Worm (Caenorhabditis elegans) whole organism, early embryonic: Measurements from ENCODE around the gene fut-1.

Experiments used
- B0310.2 ChIP-seq: sonication (generic microtip); optimal IDR thresholded peaks from 2 replicates; lab custom pipeline; 2016; ENCODE audit warnings: mild to moderate bottlenecking, missing genetic modification characterization, missing compliant biosample characterization
- F13C5.2 ChIP-seq: sonication (generic microtip); optimal IDR thresholded peaks from 2 replicates; lab custom pipeline; 2017; ENCODE audit warnings: mild to moderate bottlenecking, missing genetic modification characterization, inconsistent platforms, missing compliant biosample characterization
- aly-1 ChIP-seq: sonication (generic microtip); optimal IDR thresholded peaks from 2 replicates; lab custom pipeline; 2016; ENCODE audit warnings: missing genetic modification characterization, missing compliant biosample characterization
- ama-1 ChIP-seq: fragments of 150-350 bp; optimal IDR thresholded peaks from 2 replicates; lab custom pipeline; 2014
- ceh-13 ChIP-seq: fragments of 200-800 bp; sonication (Bioruptor generic); optimal IDR thresholded peaks from 2 replicates; lab custom pipeline; 2018; ENCODE audit warnings: mild to moderate bottlenecking, missing genetic modification characterization, missing compliant biosample characterization
- ceh-36 ChIP-seq: sonication (generic microtip); optimal IDR thresholded peaks from 2 replicates; lab custom pipeline; 2016; ENCODE audit warnings: missing genetic modification characterization, inconsistent platforms, missing compliant biosample characterization
- ets-7 ChIP-seq: sonication (generic microtip); optimal IDR thresholded peaks from 2 replicates; lab custom pipeline; 2016; ENCODE audit warnings: missing genotype, missing genetic modification characterization, missing compliant biosample characterization
- flt-1 ChIP-seq: fragments of 200-800 bp; sonication (Bioruptor generic); IDR thresholded peaks from 2 replicates; pipeline ENCODE4 v1.3.6; 2022; ENCODE audit warnings: missing genetic modification characterization, missing compliant biosample characterization
- hmbx-1 ChIP-seq: sonication (generic microtip); optimal IDR thresholded peaks from 2 replicates; lab custom pipeline; 2016; ENCODE audit warnings: mild to moderate bottlenecking, missing genetic modification characterization, missing compliant biosample characterization
- hmg-4 ChIP-seq: fragments of 200-800 bp; sonication (Bioruptor generic); optimal IDR thresholded peaks from 2 replicates; lab custom pipeline; 2018; ENCODE audit warnings: mild to moderate bottlenecking, missing genetic modification characterization, missing compliant biosample characterization
- hnd-1 ChIP-seq: sonication (generic microtip); optimal IDR thresholded peaks from 2 replicates; lab custom pipeline; 2016; ENCODE audit warnings: missing genetic modification characterization, missing compliant biosample characterization
- pes-1 ChIP-seq: fragments of 200-800 bp; sonication (Bioruptor generic); IDR thresholded peaks from 2 replicates; pipeline ENCODE4 v1.3.6; 2022; ENCODE audit warnings: missing genetic modification reagents, missing genetic modification characterization, missing compliant biosample characterization
- scrt-1 ChIP-seq: fragments of 200-800 bp; sonication (Bioruptor generic); IDR thresholded peaks from 2 replicates; pipeline ENCODE4 v1.3.6; 2022; ENCODE audit warnings: missing genetic modification characterization, missing compliant biosample characterization
- sea-1 ChIP-seq: fragments of 200-800 bp; sonication (Bioruptor generic); conservative IDR thresholded peaks from 2 replicates; pipeline ENCODE4 v1.3.6; 2022; ENCODE audit warnings: missing genetic modification characterization, missing compliant biosample characterization
- tbx-11 ChIP-seq: fragments of 200-800 bp; sonication (Bioruptor generic); IDR thresholded peaks from 2 replicates; pipeline ENCODE4 v1.3.6; 2022; ENCODE audit warnings: missing genetic modification characterization, missing compliant biosample characterization
- tbx-37 ChIP-seq: fragments of 200-800 bp; sonication (Bioruptor generic); conservative IDR thresholded peaks from 2 replicates; pipeline ENCODE4 v1.3.6; 2022; ENCODE audit warnings: missing genetic modification reagents, missing genetic modification characterization, missing compliant biosample characterization
- tra-4 ChIP-seq: sonication (generic microtip); optimal IDR thresholded peaks from 2 replicates; lab custom pipeline; 2017; ENCODE audit warnings: missing genetic modification characterization, missing compliant biosample characterization

fut-1 gene

ce11 chrII:8717579-8717978 is 41.8 kb downstream of the fut-1 start:
- no peak for TF ChIP-seq scrt-1 (GFP tag; lab: Robert Waterston, UW)
- TF ChIP-seq flt-1: no peak
- TF ChIP-seq tbx-37 (GFP tag; lab: Robert Waterston, UW): no peak
- TF ChIP-seq ceh-13 (GFP tag; lab: Kevin White, UChicago): no peak
- TF ChIP-seq hmg-4 (GFP tag; lab: Kevin White, UChicago): no peak
- TF ChIP-seq F13C5.2: no peak
- no peak for TF ChIP-seq ceh-36
- TF ChIP-seq hmbx-1: no peak
- no peak for TF ChIP-seq B0310.2 (tag; lab: Kevin White, UChicago)
- TF ChIP-seq pes-1 (GFP tag; lab: Robert Waterston, UW): no peak
- no peak for TF ChIP-seq tbx-11 (GFP tag; lab: Robert Waterston, UW)
- no peak for TF ChIP-seq sea-1 (GFP tag; lab: Robert Waterston, UW)
- TF ChIP-seq ets-7 (tag; lab: Kevin White, UChicago): no peak
- TF ChIP-seq aly-1 (tag; lab: Kevin White, UChicago): no peak
- no peak for TF ChIP-seq ama-1 (lab: Kevin White, UChicago)

ce11 chrII:8716231-8716878 is 43.0 kb downstream of the fut-1 start, which contains the start of the genes cyn-11 and T01B7.5:
Gene cyn-11 (minus strand): TSS chrII:8716281.
Gene T01B7.5 (plus strand): TSS chrII:8716828.
- TF ChIP-seq hmbx-1 (peak; percentile 20), tbx-11 (GFP tag; lab: Robert Waterston, UW) (no peak), tbx-37 (GFP tag; lab: Robert Waterston, UW) (no peak), F13C5.2 (peak; percentile 46), hnd-1 (tag; lab: Kevin White, UChicago) (peak; percentile 7), ceh-13 (GFP tag; lab: Kevin White, UChicago) (no peak), sea-1 (GFP tag; lab: Robert Waterston, UW) (0 out of 2 replicates have a peak, but pooled peaks have one; percentile 29), ceh-36 (no peak)

- TF ChIP-seq ceh-36 (no peak), flt-1 (no peak), pes-1 (GFP tag; lab: Robert Waterston, UW) (no peak), scrt-1 (GFP tag; lab: Robert Waterston, UW) (no peak), tbx-37 (GFP tag; lab: Robert Waterston, UW) (no peak), hnd-1 (tag; lab: Kevin White, UChicago) (no peak), tbx-11 (GFP tag; lab: Robert Waterston, UW) (no peak), ama-1 (lab: Kevin White, UChicago) (no peak), aly-1 (tag; lab: Kevin White, UChicago) (no peak), ets-7 (tag; lab: Kevin White, UChicago) (no peak), hmbx-1 (no peak), sea-1 (GFP tag; lab: Robert Waterston, UW) (no peak)
Measured at ce11 chrII:8714913-8715447, 44.4 kb downstream of the fut-1 start, which contains the start of the genes rab-21 and T01B7.13. Gene rab-21 (minus strand): TSS chrII:8715013. Gene T01B7.13 (plus strand): TSS chrII:8715397.

ce11 chrII:8710317-8710716 is 49.1 kb downstream of the fut-1 start, which contains the start of gene srg-15:
Gene srg-15 (minus strand): TSS chrII:8710417.
- TF ChIP-seq ama-1 (lab: Kevin White, UChicago): no peak
- no peak for TF ChIP-seq ceh-13 (GFP tag; lab: Kevin White, UChicago)

- no peak for TF ChIP-seq ceh-36
- no peak for TF ChIP-seq tra-4 (tag; lab: Kevin White, UChicago)
- no peak for TF ChIP-seq ets-7 (tag; lab: Kevin White, UChicago)
- no peak for TF ChIP-seq hmg-4 (GFP tag; lab: Kevin White, UChicago)
- TF ChIP-seq ama-1 (lab: Kevin White, UChicago): no peak
- no peak for TF ChIP-seq sea-1 (GFP tag; lab: Robert Waterston, UW)
- TF ChIP-seq flt-1: no peak
- no peak for TF ChIP-seq scrt-1 (GFP tag; lab: Robert Waterston, UW)
- TF ChIP-seq tbx-37 (GFP tag; lab: Robert Waterston, UW): no peak
- TF ChIP-seq hnd-1 (tag; lab: Kevin White, UChicago): no peak
- TF ChIP-seq hmbx-1: no peak
- no peak for TF ChIP-seq tbx-11 (GFP tag; lab: Robert Waterston, UW)
Measured at ce11 chrII:8707024-8707423, 52.4 kb downstream of the fut-1 start, which contains the start of gene cup-16. Gene cup-16 (plus strand): TSS chrII:8707155.

- TF ChIP-seq ets-7 (tag; lab: Kevin White, UChicago) (no peak), B0310.2 (tag; lab: Kevin White, UChicago) (no peak), tbx-37 (GFP tag; lab: Robert Waterston, UW) (no peak), tbx-11 (GFP tag; lab: Robert Waterston, UW) (no peak), hmbx-1 (no peak), F13C5.2 (no peak), aly-1 (tag; lab: Kevin White, UChicago) (no peak), flt-1 (no peak), scrt-1 (GFP tag; lab: Robert Waterston, UW) (no peak), hnd-1 (tag; lab: Kevin White, UChicago) (no peak), sea-1 (GFP tag; lab: Robert Waterston, UW) (no peak), hmg-4 (GFP tag; lab: Kevin White, UChicago) (no peak), ama-1 (lab: Kevin White, UChicago) (no peak), pes-1 (GFP tag; lab: Robert Waterston, UW) (no peak), ceh-13 (GFP tag; lab: Kevin White, UChicago) (no peak), ceh-36 (no peak), tra-4 (tag; lab: Kevin White, UChicago) (no peak)
Measured at ce11 chrII:8704413-8704874, 54.9 kb downstream of the fut-1 start, which contains the start of gene prx-5. Gene prx-5 (plus strand): TSS chrII:8704824.
